Fruit fly (Drosophila melanogaster) whole organism, embryonic: ENCODE results near the gene CG33643.

Experiments
- CG10147 ChIP-seq: fragments of 200-800 bp; sonication (Bioruptor generic); optimal IDR thresholded peaks from 2 replicates; lab custom pipeline; 2019; ENCODE audit warnings: missing biosample characterization, mild to moderate bottlenecking, missing genetic modification characterization, moderate library complexity
- CG10979 ChIP-seq: fragments of 200-800 bp; sonication (Bioruptor generic); optimal IDR thresholded peaks from 2 replicates; lab custom pipeline; 2018; ENCODE audit warnings: missing biosample characterization, mild to moderate bottlenecking, missing genetic modification characterization, moderate library complexity
- CG17612 ChIP-seq: fragments of 200-800 bp; sonication (Bioruptor generic); IDR thresholded peaks from 2 replicates; pipeline ENCODE4 v1.3.6; 2022; ENCODE audit warnings: missing biosample characterization, missing genetic modification characterization
- CG5180 ChIP-seq: fragments of 200-800 bp; sonication (Bioruptor generic); optimal IDR thresholded peaks from 3 replicates; lab custom pipeline; 2017; ENCODE audit warnings: missing biosample characterization, missing genetic modification characterization, mild to moderate bottlenecking, moderate library complexity, missing genetic modification reagents
- CG6854 ChIP-seq: fragments of 200-800 bp; sonication (Bioruptor generic); optimal IDR thresholded peaks from 3 replicates; lab custom pipeline; 2017; ENCODE audit warnings: missing biosample characterization, mild to moderate bottlenecking, missing genetic modification characterization
- CG9932 ChIP-seq: fragments of 200-800 bp; sonication (Bioruptor generic); IDR thresholded peaks from 2 replicates; pipeline ENCODE4 v1.3.6; 2022; ENCODE audit warnings: missing biosample characterization, missing genetic modification characterization
- Vsx1 ChIP-seq: fragments of 200-800 bp; sonication (Bioruptor generic); optimal IDR thresholded peaks from 2 replicates; lab custom pipeline; 2017; ENCODE audit warnings: missing biosample characterization, mild to moderate bottlenecking, missing genetic modification characterization, missing genetic modification reagents
- dmrt99B ChIP-seq: fragments of 200-800 bp; sonication (Bioruptor generic); optimal IDR thresholded peaks from 2 replicates; lab custom pipeline; 2018; ENCODE audit warnings: missing biosample characterization, mild to moderate bottlenecking, missing genetic modification characterization, moderate library complexity
- fru ChIP-seq: fragments of >200 bp; optimal IDR thresholded peaks from 2 replicates; lab custom pipeline; 2017
- onecut ChIP-seq: fragments of 200-800 bp; sonication (Bioruptor generic); IDR thresholded peaks from 2 replicates; pipeline ENCODE4 v1.3.6; 2022; ENCODE audit warnings: missing biosample characterization, missing genetic modification characterization
- slp2 ChIP-seq: fragments of 200-800 bp; sonication (Bioruptor generic); optimal IDR thresholded peaks from 2 replicates; lab custom pipeline; 2016; ENCODE audit warnings: missing biosample characterization, missing genetic modification characterization

- no peak for TF ChIP-seq slp2 (GFP tag; lab: Kevin White, UChicago)
- TF ChIP-seq CG10979 = no peak
- TF ChIP-seq CG10147 = no peak
- no peak for TF ChIP-seq CG9932 (GFP tag; lab: Robert Waterston, UW)
- no peak for TF ChIP-seq Vsx1 (GFP tag; lab: Kevin White, UChicago)
- no peak for TF ChIP-seq fru (lab: Kevin White, UChicago)
- no peak for TF ChIP-seq CG6854 (GFP tag; lab: Kevin White, UChicago)
- no peak for TF ChIP-seq CG17612 (GFP tag; lab: Robert Waterston, UW)
- TF ChIP-seq onecut (GFP tag; lab: Robert Waterston, UW) = no peak
- no peak for TF ChIP-seq dmrt99B (tag; lab: Kevin White, UChicago)
- TF ChIP-seq CG5180 (GFP tag; lab: Kevin White, UChicago) = no peak
Observed at dm6 chr2L:13568938-13569337, 38.1 kb downstream of the CG33643 start.
